Fruit fly (Drosophila melanogaster) whole organism, wandering third instar larva: ENCODE measurements around the gene CG12713.
A peak's percentile ranks its signal among the peaks of the same experiment; 100 is the strongest.

Experiments
- Abd-B ChIP-seq: fragments of >200 bp; optimal IDR thresholded peaks from 2 replicates; lab custom pipeline; 2017; ENCODE audit warnings: missing biosample characterization, missing genetic modification characterization
- CrebA ChIP-seq: fragments of 200-800 bp; sonication (Bioruptor generic); optimal IDR thresholded peaks from 2 replicates; lab custom pipeline; 2016; ENCODE audit warnings: missing biosample characterization, mild to moderate bottlenecking, missing genetic modification characterization, borderline replicate concordance
- Dfd ChIP-seq: fragments of >200 bp; optimal IDR thresholded peaks from 2 replicates; lab custom pipeline; 2017; ENCODE audit warnings: missing biosample characterization, missing genetic modification characterization
- Dif ChIP-seq: fragments of 200-275, 200-300 bp; sonication (Bioruptor generic); optimal IDR thresholded peaks from 2 replicates; lab custom pipeline; 2018; ENCODE audit warnings: missing biosample characterization, missing genetic modification characterization; ENCODE audit not compliant: partially characterized antibody
- Myc ChIP-seq: fragments of >200 bp; optimal IDR thresholded peaks from 2 replicates; lab custom pipeline; 2017
- Rel ChIP-seq, 2 experiments: fragments of 200-800 bp; sonication (Bioruptor generic) in 1 of 2; optimal IDR thresholded peaks; 2 replicates in 1 of 2; 3 replicates in 1 of 2; lab custom pipeline; 2016 to 2019; ENCODE audit warnings: mild to moderate bottlenecking in 2 of 2, missing biosample characterization in 2 of 2, missing genetic modification characterization in 2 of 2, moderate library complexity in 1 of 2
- dsf ChIP-seq: sonication (Bioruptor generic); optimal IDR thresholded peaks from 2 replicates; lab custom pipeline; 2016; ENCODE audit warnings: missing biosample characterization, missing genetic modification characterization, borderline replicate concordance
- ey ChIP-seq: fragments of 200-800 bp; sonication (Bioruptor generic); optimal IDR thresholded peaks from 2 replicates; lab custom pipeline; 2016; ENCODE audit warnings: missing biosample characterization, missing genetic modification characterization
- h ChIP-seq: fragments of 200-800 bp; sonication (Bioruptor generic); optimal IDR thresholded peaks from 3 replicates; lab custom pipeline; 2016; ENCODE audit warnings: missing biosample characterization, mild to moderate bottlenecking, missing genetic modification characterization
- lola ChIP-seq: fragments of >200 bp; optimal IDR thresholded peaks from 2 replicates; lab custom pipeline; 2017; ENCODE audit warnings: missing biosample characterization, missing genetic modification characterization
- psq ChIP-seq: fragments of 200-800 bp; sonication (Bioruptor generic); optimal IDR thresholded peaks from 3 replicates; lab custom pipeline; 2017; ENCODE audit warnings: missing biosample characterization, mild to moderate bottlenecking, missing genetic modification characterization, moderate library complexity
- sv ChIP-seq: fragments of 200-800 bp; sonication (Bioruptor generic); optimal IDR thresholded peaks from 3 replicates; lab custom pipeline; 2016; ENCODE audit warnings: missing biosample characterization, missing genetic modification characterization

dm6 chr3L:15825493-15826209 lies 6.6 kb upstream of the CG12713 start:
- no peak for TF ChIP-seq Myc
- TF ChIP-seq dsf (GFP tag; lab: Kevin White, UChicago): no peak
- TF ChIP-seq Rel (GFP tag; optimal IDR thresholded peaks at IDR 0.05; lab: Kevin White, UChicago): peak; percentile 35
- TF ChIP-seq Rel (tag; optimal IDR thresholded peaks at IDR 0.05; lab: Kevin White, UChicago): no peak
- TF ChIP-seq Dfd (GFP tag; lab: Kevin White, UChicago): no peak
- peak; percentile 80 for TF ChIP-seq Dif (GFP tag; lab: Kevin White, UChicago)
- TF ChIP-seq sv (GFP tag; lab: Kevin White, UChicago): no peak
- TF ChIP-seq ey (GFP tag; lab: Kevin White, UChicago): peak; percentile 17
- TF ChIP-seq Abd-B (GFP tag; lab: Kevin White, UChicago): peak; percentile 2
- TF ChIP-seq CrebA (GFP tag; lab: Kevin White, UChicago): no peak
- peak; percentile 75 for TF ChIP-seq psq (GFP tag; lab: Kevin White, UChicago)
- TF ChIP-seq lola (GFP tag; lab: Kevin White, UChicago): no peak
- peak; percentile 67 for TF ChIP-seq h (GFP tag; lab: Kevin White, UChicago)
